Fruit fly (Drosophila melanogaster): Measurements from ENCODE around the gene Pfdn4.
A peak's percentile ranks its signal among the peaks of the same experiment; 100 is the strongest.

The Pfdn4 gene

dm6 chr3L:5367744-5368507 is at the start of gene Pfdn4:
Gene Pfdn4, minus strand, starts transcription at chr3L:5368008.
- TF ChIP-seq CG8478 (optimal IDR thresholded peaks at IDR 0.05) (no peak), CTCF (optimal IDR thresholded peaks at IDR 0.05) (no peak)

- no peak for TF ChIP-seq CG8478 (optimal IDR thresholded peaks at IDR 0.05)
- TF ChIP-seq CTCF (optimal IDR thresholded peaks at IDR 0.05) = no peak
Measured at dm6 chr3L:5385762-5386161, 18.0 kb upstream of the Pfdn4 start.

dm6 chr3L:5382721-5383120 is 14.9 kb upstream of the Pfdn4 start, which contains the start of gene Ir64a:
Gene Ir64a, minus strand, starts transcription at chr3L:5382821.
- TF ChIP-seq CTCF (optimal IDR thresholded peaks at IDR 0.05) = no peak
- no peak for TF ChIP-seq CG8478 (optimal IDR thresholded peaks at IDR 0.05)

- no peak for TF ChIP-seq CG8478 (optimal IDR thresholded peaks at IDR 0.05)
- no peak for TF ChIP-seq CTCF (optimal IDR thresholded peaks at IDR 0.05)
Measured at dm6 chr3L:5372052-5372451, 4.2 kb upstream of the Pfdn4 start.

- peak in 1 of 2 experiments; percentile 16 for TF ChIP-seq CTCF (optimal IDR thresholded peaks at IDR 0.05)
- no peak for TF ChIP-seq CG8478 (optimal IDR thresholded peaks at IDR 0.05)
Measured at dm6 chr3L:5365880-5366507, 1.8 kb downstream of the Pfdn4 start, which contains the start of the genes Uev1A and Membrin. Gene Uev1A, minus strand, starts transcription at chr3L:5366225. Gene Membrin, plus strand, starts transcription at chr3L:5366455.

dm6 chr3L:5365164-5365879 is 2.5 kb downstream of the Pfdn4 start:
- TF ChIP-seq CTCF (optimal IDR thresholded peaks at IDR 0.05) (no peak), CG8478 (optimal IDR thresholded peaks at IDR 0.05) (no peak)

- TF ChIP-seq CG8478 (optimal IDR thresholded peaks at IDR 0.05) (no peak), CTCF (optimal IDR thresholded peaks at IDR 0.05) (no peak)
Measured at dm6 chr3L:5360039-5360988, 7.5 kb downstream of the Pfdn4 start, which contains the start of gene Cyt-c1. Gene Cyt-c1, plus strand, starts transcription at chr3L:5360211.

dm6 chr3L:5359208-5360003 is 8.4 kb downstream of the Pfdn4 start, which contains the start of gene Klp64D:
Gene Klp64D, minus strand, starts transcription at chr3L:5359392.
- TF ChIP-seq CTCF (optimal IDR thresholded peaks at IDR 0.05) (no peak), CG8478 (optimal IDR thresholded peaks at IDR 0.05) (no peak)

- TF ChIP-seq CG8478 (optimal IDR thresholded peaks at IDR 0.05) (no peak), CTCF (optimal IDR thresholded peaks at IDR 0.05) (no peak)
Measured at dm6 chr3L:5356050-5356967, 11.5 kb downstream of the Pfdn4 start.

- no peak for TF ChIP-seq CTCF (optimal IDR thresholded peaks at IDR 0.05)
- no peak for TF ChIP-seq CG8478 (optimal IDR thresholded peaks at IDR 0.05)
Measured at dm6 chr3L:5355823-5356049, 12.1 kb downstream of the Pfdn4 start, which contains the start of gene lama. Gene lama, minus strand, starts transcription at chr3L:5355923.

dm6 chr3L:5355074-5355790 is 12.6 kb downstream of the Pfdn4 start, which contains the start of gene CG46456:
Gene CG46456, minus strand, starts transcription at chr3L:5355346.
- TF ChIP-seq CG8478 (optimal IDR thresholded peaks at IDR 0.05) (no peak), CTCF (optimal IDR thresholded peaks at IDR 0.05) (no peak)

- TF ChIP-seq CTCF (optimal IDR thresholded peaks at IDR 0.05) = no peak
- TF ChIP-seq CG8478 (optimal IDR thresholded peaks at IDR 0.05) = no peak
Measured at dm6 chr3L:5354472-5354871, 13.3 kb downstream of the Pfdn4 start.

Measured in S2 (cell line).